Fruit fly (Drosophila melanogaster) whole organism, prepupa: ENCODE data around the gene Nsun5.

Source experiments
- Blimp-1 ChIP-seq: fragments of 200-800 bp; sonication (Bioruptor generic); optimal IDR thresholded peaks from 3 replicates; lab custom pipeline; 2017; ENCODE audit warnings: missing biosample characterization, missing genetic modification characterization, mild to moderate bottlenecking, moderate library complexity, missing genetic modification reagents
- CG10631 ChIP-seq: fragments of 200-800 bp; sonication (Bioruptor generic); optimal IDR thresholded peaks from 2 replicates; lab custom pipeline; 2016; ENCODE audit warnings: missing biosample characterization, missing genetic modification characterization
- CG10669 ChIP-seq: fragments of 200-800 bp; sonication (Bioruptor generic); optimal IDR thresholded peaks from 3 replicates; lab custom pipeline; 2018; ENCODE audit warnings: missing biosample characterization, mild to moderate bottlenecking, missing genetic modification characterization, moderate library complexity
- CG11294 ChIP-seq: fragments of 200-800 bp; sonication (Bioruptor generic); IDR thresholded peaks from 2 replicates; pipeline ENCODE4 v1.3.6; 2022; ENCODE audit warnings: missing biosample characterization, missing genetic modification characterization
- CG11762 ChIP-seq: fragments of 200-800 bp; sonication (Bioruptor generic); optimal IDR thresholded peaks from 3 replicates; lab custom pipeline; 2016; ENCODE audit warnings: missing biosample characterization, missing genetic modification characterization; ENCODE audit not compliant: insufficient read depth
- CG11902 ChIP-seq: fragments of 200-800 bp; sonication (Bioruptor generic); optimal IDR thresholded peaks from 3 replicates; lab custom pipeline; 2016; ENCODE audit warnings: missing biosample characterization, missing genetic modification characterization
- CG15336 ChIP-seq: fragments of 200-800 bp; sonication (Bioruptor generic); IDR thresholded peaks from 2 replicates; pipeline ENCODE4 v1.3.6; 2022; ENCODE audit warnings: missing biosample characterization, missing genetic modification characterization
- CG1621 ChIP-seq: fragments of 200-800 bp; sonication (Bioruptor generic); optimal IDR thresholded peaks from 3 replicates; lab custom pipeline; 2018; ENCODE audit warnings: missing biosample characterization, mild to moderate bottlenecking, missing genetic modification characterization
- CG16779 ChIP-seq: fragments of 200-800 bp; sonication (Bioruptor generic); optimal IDR thresholded peaks from 3 replicates; lab custom pipeline; 2017; ENCODE audit warnings: missing biosample characterization, mild to moderate bottlenecking, missing genetic modification characterization
- CG3032 ChIP-seq: fragments of 200-800 bp; optimal IDR thresholded peaks from 2 replicates; lab custom pipeline; 2019; ENCODE audit warnings: missing biosample characterization, mild to moderate bottlenecking, missing genetic modification characterization, moderate library complexity
- CG31627 ChIP-seq: fragments of 200-800 bp; sonication (Bioruptor generic); optimal IDR thresholded peaks from 3 replicates; lab custom pipeline; 2016; ENCODE audit warnings: missing biosample characterization, missing genetic modification characterization
- CG32006 ChIP-seq: fragments of 200-800 bp; sonication (Bioruptor generic); optimal IDR thresholded peaks from 3 replicates; lab custom pipeline; 2017; ENCODE audit warnings: missing biosample characterization, mild to moderate bottlenecking, missing genetic modification characterization
- CG4318 ChIP-seq: fragments of 200-800 bp; sonication (Bioruptor generic); optimal IDR thresholded peaks from 3 replicates; lab custom pipeline; 2017; ENCODE audit warnings: missing biosample characterization, mild to moderate bottlenecking, missing genetic modification characterization
- CG6163 ChIP-seq: fragments of 200-800 bp; sonication (Bioruptor generic); IDR thresholded peaks from 3 replicates; pipeline ENCODE4 v1.3.6; 2022; ENCODE audit warnings: missing biosample characterization, missing genetic modification characterization
- CG6276 ChIP-seq: fragments of 200-800 bp; sonication (Bioruptor generic); optimal IDR thresholded peaks from 2 replicates; lab custom pipeline; 2017; ENCODE audit warnings: missing biosample characterization, mild to moderate bottlenecking, missing genetic modification characterization
- CG6792 ChIP-seq: fragments of 200-800 bp; sonication (Bioruptor generic); optimal IDR thresholded peaks from 3 replicates; lab custom pipeline; 2016; ENCODE audit warnings: missing biosample characterization, missing genetic modification characterization
- CG6808 ChIP-seq: fragments of 200-800 bp; sonication (Bioruptor generic); optimal IDR thresholded peaks from 3 replicates; lab custom pipeline; 2017; ENCODE audit warnings: missing biosample characterization, missing genetic modification characterization, mild to moderate bottlenecking, moderate library complexity, missing genetic modification reagents
- CG6854 ChIP-seq: fragments of 200-800 bp; sonication (Bioruptor generic); optimal IDR thresholded peaks from 2 replicates; lab custom pipeline; 2017; ENCODE audit warnings: missing biosample characterization, mild to moderate bottlenecking, missing genetic modification characterization
- CG7368 ChIP-seq: fragments of 200-800 bp; sonication (Bioruptor generic); optimal IDR thresholded peaks from 3 replicates; lab custom pipeline; 2016; ENCODE audit warnings: missing biosample characterization, missing genetic modification characterization
- CG8119 ChIP-seq: fragments of 200-800 bp; sonication (Bioruptor generic); IDR thresholded peaks from 3 replicates; pipeline ENCODE4 v1.3.6; 2022; ENCODE audit warnings: missing biosample characterization, missing genetic modification characterization
- CG8319 ChIP-seq: fragments of 200-800 bp; sonication (Bioruptor generic); optimal IDR thresholded peaks from 3 replicates; lab custom pipeline; 2016; ENCODE audit warnings: missing biosample characterization, missing genetic modification characterization
- Eip75B ChIP-seq: fragments of 200-800 bp; sonication (Bioruptor generic); optimal IDR thresholded peaks from 3 replicates; lab custom pipeline; 2016; ENCODE audit warnings: missing biosample characterization, missing genetic modification characterization
- Eip78C ChIP-seq: fragments of 200-800 bp; sonication (Bioruptor generic); peaks from one replicate; lab custom pipeline; 2016; ENCODE audit warnings: missing biosample characterization, missing genetic modification characterization
- Eip93F ChIP-seq: fragments of 200-800 bp; sonication (Bioruptor generic); optimal IDR thresholded peaks from 2 replicates; lab custom pipeline; 2016; ENCODE audit warnings: missing biosample characterization, mild to moderate bottlenecking, missing genetic modification characterization
- Ets21C ChIP-seq: fragments of 200-800 bp; sonication (Bioruptor generic); optimal IDR thresholded peaks from 3 replicates; lab custom pipeline; 2016; ENCODE audit warnings: missing biosample characterization, missing genetic modification characterization
- Gug ChIP-seq: fragments of 200-800 bp; sonication (Bioruptor generic); IDR thresholded peaks from 2 replicates; pipeline ENCODE4 v1.3.6; 2022; ENCODE audit warnings: missing biosample characterization, missing genetic modification characterization
- Hr38 ChIP-seq: sonication (Bioruptor generic); optimal IDR thresholded peaks from 2 replicates; lab custom pipeline; 2016; ENCODE audit warnings: missing biosample characterization, missing genetic modification characterization
- Hr39 ChIP-seq: fragments of 200-800 bp; sonication (Bioruptor generic); optimal IDR thresholded peaks from 2 replicates; lab custom pipeline; 2016; ENCODE audit warnings: missing biosample characterization, missing genetic modification characterization
- Hr4 ChIP-seq: fragments of 200-800 bp; sonication (Bioruptor generic); optimal IDR thresholded peaks from 3 replicates; lab custom pipeline; 2016; ENCODE audit warnings: missing biosample characterization, missing genetic modification characterization
- Met ChIP-seq: fragments of 200-800 bp; sonication (Bioruptor generic); optimal IDR thresholded peaks from 3 replicates; lab custom pipeline; 2016; ENCODE audit warnings: missing biosample characterization, missing genetic modification characterization
- Smox ChIP-seq: fragments of 200-800 bp; sonication (Bioruptor generic); optimal IDR thresholded peaks from 3 replicates; lab custom pipeline; 2016; ENCODE audit warnings: missing biosample characterization, missing genetic modification characterization
- Sox102F ChIP-seq: fragments of 200-800 bp; sonication (Bioruptor generic); optimal IDR thresholded peaks from 2 replicates; lab custom pipeline; 2016; ENCODE audit warnings: missing biosample characterization, mild to moderate bottlenecking, missing genetic modification characterization
- Sox14 ChIP-seq: fragments of 200-800 bp; sonication (Bioruptor generic); optimal IDR thresholded peaks from 3 replicates; lab custom pipeline; 2016; ENCODE audit warnings: missing biosample characterization, missing genetic modification characterization
- acj6 ChIP-seq: fragments of 200-800 bp; sonication (Bioruptor generic); optimal IDR thresholded peaks from 3 replicates; lab custom pipeline; 2016; ENCODE audit warnings: missing biosample characterization, missing genetic modification characterization
- cyc ChIP-seq: fragments of 200-800 bp; sonication (Bioruptor generic); optimal IDR thresholded peaks from 3 replicates; lab custom pipeline; 2016; ENCODE audit warnings: missing biosample characterization, missing genetic modification characterization
- dsx ChIP-seq: fragments of 200-800 bp; optimal IDR thresholded peaks from 3 replicates; lab custom pipeline; 2019; ENCODE audit warnings: missing biosample characterization, mild to moderate bottlenecking, missing genetic modification characterization, moderate library complexity; ENCODE audit not compliant: poor library complexity, severe bottlenecking
- eg ChIP-seq: fragments of 200-800 bp; sonication (Bioruptor generic); IDR thresholded peaks from 3 replicates; pipeline ENCODE4 v1.3.6; 2022; ENCODE audit warnings: missing biosample characterization, missing genetic modification characterization
- esn ChIP-seq: fragments of 200-800 bp; sonication (Bioruptor generic); optimal IDR thresholded peaks from 2 replicates; lab custom pipeline; 2016; ENCODE audit warnings: missing biosample characterization, mild to moderate bottlenecking, missing genetic modification characterization, moderate library complexity
- fkh ChIP-seq: fragments of 200-800 bp; sonication (Bioruptor generic); optimal IDR thresholded peaks from 3 replicates; lab custom pipeline; 2017; ENCODE audit warnings: missing biosample characterization, mild to moderate bottlenecking, missing genetic modification characterization, moderate library complexity
- lz ChIP-seq: fragments of 200-800 bp; sonication (Bioruptor generic); optimal IDR thresholded peaks from 3 replicates; lab custom pipeline; 2016; ENCODE audit warnings: missing biosample characterization, missing genetic modification characterization
- net ChIP-seq: fragments of 200-800 bp; sonication (Bioruptor generic); optimal IDR thresholded peaks from 3 replicates; lab custom pipeline; 2016; ENCODE audit warnings: missing biosample characterization, missing genetic modification characterization
- pdm3 ChIP-seq: fragments of 200-800 bp; sonication (Bioruptor generic); optimal IDR thresholded peaks from 3 replicates; lab custom pipeline; 2016; ENCODE audit warnings: missing biosample characterization, missing genetic modification characterization
- salr ChIP-seq, 2 experiments: fragments of 200-800 bp; sonication (Bioruptor generic); optimal IDR thresholded peaks; 3 replicates each; lab custom pipeline; 2016 to 2018; ENCODE audit warnings: missing biosample characterization in 2 of 2, missing genetic modification characterization in 2 of 2, mild to moderate bottlenecking in 1 of 2
- spab ChIP-seq: fragments of 200-800 bp; sonication (Bioruptor generic); optimal IDR thresholded peaks from 2 replicates; lab custom pipeline; 2017; ENCODE audit warnings: missing biosample characterization, mild to moderate bottlenecking, missing genetic modification characterization, missing genetic modification reagents
- ss ChIP-seq, 2 experiments: fragments of 200-800 bp; sonication (Bioruptor generic); optimal IDR thresholded peaks; 2 replicates in 1 of 2; 3 replicates in 1 of 2; lab custom pipeline; 2017 to 2018; ENCODE audit warnings: mild to moderate bottlenecking in 2 of 2, missing biosample characterization in 2 of 2, missing genetic modification characterization in 2 of 2, moderate library complexity in 1 of 2
- svp ChIP-seq: fragments of 200-800 bp; sonication (Bioruptor generic); peaks from one replicate; lab custom pipeline; 2016; ENCODE audit warnings: missing biosample characterization, missing genetic modification characterization
- topi ChIP-seq: fragments of 200-800 bp; sonication (Bioruptor generic); optimal IDR thresholded peaks from 3 replicates; lab custom pipeline; 2016; ENCODE audit warnings: missing biosample characterization, missing genetic modification characterization

Nsun5 gene

dm6 chr3R:19118505-19119138 lies 43.5 kb downstream of the Nsun5 start (continued):
- peak; percentile 90 for TF ChIP-seq dsx
- peak; percentile 63 for TF ChIP-seq CG6854
- TF ChIP-seq svp (GFP tag; lab: Kevin White, UChicago) = peak; percentile 95
- TF ChIP-seq CG10631 (GFP tag; lab: Kevin White, UChicago) = peak; percentile 90
- peak; percentile 84 for TF ChIP-seq topi
- peak; percentile 77 for TF ChIP-seq CG32006 (GFP tag; lab: Kevin White, UChicago)
- TF ChIP-seq fkh (GFP tag; lab: Kevin White, UChicago) = no peak
- peak; percentile 47 for TF ChIP-seq CG4318 (GFP tag; lab: Kevin White, UChicago)
- TF ChIP-seq Eip78C (GFP tag; lab: Kevin White, UChicago) = peak; percentile 97
- peak; percentile 75 for TF ChIP-seq CG11902
- TF ChIP-seq Hr38 (GFP tag; lab: Kevin White, UChicago) = no peak
- TF ChIP-seq lz (GFP tag; lab: Kevin White, UChicago) = peak; percentile 88
- peak; percentile 96 for TF ChIP-seq CG6163 (GFP tag; lab: Robert Waterston, UW)
- peak; percentile 87 for TF ChIP-seq CG3032 (tag; lab: Kevin White, UChicago)
- peak; percentile 82 for TF ChIP-seq CG7368 (GFP tag; lab: Kevin White, UChicago)
- peak; percentile 89 for TF ChIP-seq CG8119 (GFP tag; lab: Robert Waterston, UW)
- peak; percentile 88 for TF ChIP-seq Sox14 (GFP tag; lab: Kevin White, UChicago)
- peak; percentile 90 for TF ChIP-seq pdm3 (GFP tag; lab: Kevin White, UChicago)
- TF ChIP-seq ss (GFP tag; optimal IDR thresholded peaks at IDR 0.05; lab: Kevin White, UChicago) = peak; percentile 80 to 98
- peak; percentile 41 to 76 for TF ChIP-seq salr (GFP tag; optimal IDR thresholded peaks at IDR 0.05; lab: Kevin White, UChicago)
- peak; percentile 79 for TF ChIP-seq Smox (GFP tag; lab: Kevin White, UChicago)
- peak; percentile 86 for TF ChIP-seq CG15336 (GFP tag; lab: Robert Waterston, UW)
- TF ChIP-seq CG10669 (GFP tag; lab: Kevin White, UChicago) = peak; percentile 86
- peak; percentile 93 for TF ChIP-seq eg
- TF ChIP-seq Eip93F (GFP tag; lab: Kevin White, UChicago) = peak; percentile 63
- TF ChIP-seq, all 60 proteins: peak for 58

- TF ChIP-seq cyc (GFP tag; lab: Kevin White, UChicago) = peak; percentile 61
- TF ChIP-seq Eip93F (GFP tag; lab: Kevin White, UChicago) = no peak
- TF ChIP-seq CG8319 (GFP tag; lab: Kevin White, UChicago) = peak; percentile 27
- peak; percentile 56 for TF ChIP-seq Ets21C (GFP tag; lab: Kevin White, UChicago)
- TF ChIP-seq CG6792 (GFP tag; lab: Kevin White, UChicago) = peak; percentile 47
- peak; percentile 32 for TF ChIP-seq net (GFP tag; lab: Kevin White, UChicago)
- peak; percentile 81 for TF ChIP-seq Eip78C (GFP tag; lab: Kevin White, UChicago)
- TF ChIP-seq CG3032 (tag; lab: Kevin White, UChicago) = no peak
- TF ChIP-seq Sox102F (GFP tag; lab: Kevin White, UChicago) = peak; percentile 77
- TF ChIP-seq salr (GFP tag; optimal IDR thresholded peaks at IDR 0.05; lab: Kevin White, UChicago) = no peak
- no peak for TF ChIP-seq CG11762
- TF ChIP-seq CG11294 (GFP tag; lab: Robert Waterston, UW) = no peak
- peak; percentile 39 for TF ChIP-seq Sox14 (GFP tag; lab: Kevin White, UChicago)
- TF ChIP-seq Hr4 = peak; percentile 32
- peak; percentile 3 for TF ChIP-seq Blimp-1 (GFP tag; lab: Kevin White, UChicago)
- no peak for TF ChIP-seq fkh (GFP tag; lab: Kevin White, UChicago)
- peak; percentile 73 for TF ChIP-seq Met
- TF ChIP-seq CG4318 (GFP tag; lab: Kevin White, UChicago) = peak; percentile 30
- TF ChIP-seq dsx = no peak
- TF ChIP-seq esn (GFP tag; lab: Kevin White, UChicago) = peak; percentile 77
- TF ChIP-seq topi = peak; percentile 64
- no peak for TF ChIP-seq CG16779 (tag; lab: Kevin White, UChicago)
- no peak for TF ChIP-seq spab
- TF ChIP-seq Eip75B (GFP tag; lab: Kevin White, UChicago) = peak; percentile 56
- peak; percentile 66 for TF ChIP-seq Smox (GFP tag; lab: Kevin White, UChicago)
- TF ChIP-seq CG31627 (GFP tag; lab: Kevin White, UChicago) = peak; percentile 79
- peak; percentile 78 for TF ChIP-seq Hr39
- no peak for TF ChIP-seq Gug (GFP tag; lab: Robert Waterston, UW)
- TF ChIP-seq CG6808 (GFP tag; lab: Kevin White, UChicago) = no peak
- TF ChIP-seq CG10669 (GFP tag; lab: Kevin White, UChicago) = no peak
- peak; percentile 66 for TF ChIP-seq acj6 (GFP tag; lab: Kevin White, UChicago)
- peak; percentile 49 for TF ChIP-seq CG11902
- 0 out of 3 replicates have a peak, but pooled peaks have one; percentile 22 for TF ChIP-seq CG8119 (GFP tag; lab: Robert Waterston, UW)
- no peak for TF ChIP-seq CG6276 (GFP tag; lab: Kevin White, UChicago)
- no peak for TF ChIP-seq CG1621 (tag; lab: Kevin White, UChicago)
- peak; percentile 68 for TF ChIP-seq pdm3 (GFP tag; lab: Kevin White, UChicago)
These were observed 48.3 kb downstream of the Nsun5 start for dm6 chr3R:19113836-19114235.
